Fruit fly (Drosophila melanogaster): ENCODE data around the gene PMP34.

The PMP34 gene

DNA sequence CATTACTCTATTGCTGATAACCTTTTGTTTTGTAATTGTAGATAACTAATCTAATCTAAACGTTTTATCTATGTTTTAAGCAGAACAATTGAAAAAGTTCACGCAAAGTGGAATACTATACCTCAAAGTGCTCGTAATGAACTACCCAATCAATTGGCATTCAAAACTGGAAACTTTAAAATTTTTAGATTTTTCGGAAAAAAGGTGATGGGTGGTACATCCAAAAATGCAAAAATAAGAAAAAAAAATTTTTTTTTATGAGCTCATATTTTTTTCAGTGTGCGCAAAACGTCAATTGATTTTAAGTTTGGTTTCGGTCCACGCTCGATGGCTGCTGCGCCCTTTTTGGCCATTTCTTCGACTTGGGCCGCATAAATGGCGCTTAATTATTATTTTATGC lies 8.0 kb upstream of the PMP34 start:
- no peak for TF ChIP-seq Snoo (tag; optimal IDR thresholded peaks at IDR 0.05)
- TF ChIP-seq EcR (GFP tag; optimal IDR thresholded peaks at IDR 0.05), result no peak
- TF ChIP-seq CG10348 (GFP tag; IDR thresholded peaks at IDR 0.05), result no peak
- TF ChIP-seq Ets98B (GFP tag; IDR thresholded peaks at IDR 0.05), result no peak
- TF ChIP-seq CG34367 (tag; optimal IDR thresholded peaks at IDR 0.05), result no peak
- TF ChIP-seq fd96Ca (GFP tag; IDR thresholded peaks at IDR 0.05), result no peak
- no peak for TF ChIP-seq CG4496 (GFP tag; IDR thresholded peaks at IDR 0.05)
- no peak for TF ChIP-seq CG12605 (GFP tag; IDR thresholded peaks at IDR 0.05)
- TF ChIP-seq gl (tag; optimal IDR thresholded peaks at IDR 0.05), result no peak
- TF ChIP-seq CG15710 (tag; optimal IDR thresholded peaks at IDR 0.05), result no peak
- no peak for TF ChIP-seq D1 (tag; optimal IDR thresholded peaks at IDR 0.05)
- no peak for TF ChIP-seq Pif1A (GFP tag; optimal IDR thresholded peaks at IDR 0.05)
- TF ChIP-seq CG9948 (tag; optimal IDR thresholded peaks at IDR 0.05), result no peak
- TF ChIP-seq CG8301 (tag; optimal IDR thresholded peaks at IDR 0.05), result no peak
- no peak for TF ChIP-seq rn (GFP tag; IDR thresholded peaks at IDR 0.05)

- TF ChIP-seq Snoo (tag; optimal IDR thresholded peaks at IDR 0.05) (peak; percentile 15), rn (GFP tag; IDR thresholded peaks at IDR 0.05) (no peak), D1 (tag; optimal IDR thresholded peaks at IDR 0.05) (peak; percentile 74), CG14655 (GFP tag; optimal IDR thresholded peaks at IDR 0.05) (no peak)
These were observed 5.3 kb upstream of the PMP34 start, which contains the start of gene Claspin for dm6 chr3L:4313299-4313698. Gene Claspin, plus strand, starts transcription at chr3L:4313483.

DNA sequence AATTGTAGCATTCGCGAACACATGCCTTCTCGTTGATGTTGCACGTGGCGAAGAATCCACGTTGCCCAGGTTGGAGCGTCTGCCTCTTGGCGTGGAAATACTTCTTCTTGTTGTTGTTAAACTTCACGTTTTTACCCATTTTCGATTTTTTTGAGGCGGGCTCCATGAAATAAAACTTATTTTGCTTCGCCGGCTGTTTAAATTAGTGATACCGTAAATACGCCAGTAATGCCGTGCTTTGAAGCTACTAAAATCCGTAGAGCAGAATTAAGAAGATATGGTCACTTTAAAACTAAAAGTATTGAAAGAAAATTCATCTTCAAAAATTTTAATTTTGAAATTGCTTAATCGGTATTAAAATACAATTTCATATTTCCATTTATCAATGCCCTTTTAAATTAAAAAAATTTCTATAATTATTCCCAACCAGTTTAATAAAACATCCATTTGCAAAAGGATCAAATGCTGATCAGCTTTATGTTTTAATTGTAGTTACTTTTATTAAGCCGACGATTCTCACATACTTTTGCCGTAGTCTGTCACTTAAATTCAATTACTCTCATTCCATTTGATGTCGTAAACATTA lies 3.6 kb downstream of the PMP34 start, which contains the start of gene CG15014:
TSS of gene CG15014 (minus strand) at position 228 of the 586 bp plus-strand sequence.
- TF ChIP-seq Snoo (tag; optimal IDR thresholded peaks at IDR 0.05) (no peak), D1 (tag; optimal IDR thresholded peaks at IDR 0.05) (peak; percentile 62)

DNA sequence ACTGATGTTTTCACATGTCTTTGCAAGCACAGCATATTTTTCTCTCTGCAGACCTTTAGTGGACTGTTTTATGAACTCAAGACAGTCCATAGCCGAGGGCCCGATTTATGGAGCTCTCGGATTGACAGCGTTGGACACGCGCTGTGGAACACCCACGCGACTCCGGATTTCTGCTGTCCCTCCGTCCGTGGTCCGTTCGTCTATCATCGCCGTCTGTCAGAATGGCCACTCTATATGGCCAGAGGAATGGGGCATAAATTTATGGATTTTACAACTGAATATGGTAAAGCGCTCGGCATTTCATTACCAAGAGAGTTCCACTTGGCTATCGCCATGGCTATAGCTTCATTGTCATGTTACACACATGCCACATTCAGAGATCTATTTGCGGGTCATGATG lies 9.5 kb downstream of the PMP34 start:
- TF ChIP-seq CG4496 (GFP tag; IDR thresholded peaks at IDR 0.05), result no peak
- TF ChIP-seq Snoo (tag; optimal IDR thresholded peaks at IDR 0.05), result no peak
- no peak for TF ChIP-seq CG12605 (GFP tag; IDR thresholded peaks at IDR 0.05)
- no peak for TF ChIP-seq CG13204 (GFP tag; optimal IDR thresholded peaks at IDR 0.05)
- no peak for TF ChIP-seq rn (GFP tag; IDR thresholded peaks at IDR 0.05)
- TF ChIP-seq CG8159 (tag; optimal IDR thresholded peaks at IDR 0.05), result no peak
- no peak for TF ChIP-seq EcR (GFP tag; optimal IDR thresholded peaks at IDR 0.05)
- TF ChIP-seq Pif1A (GFP tag; optimal IDR thresholded peaks at IDR 0.05), result no peak
- no peak for TF ChIP-seq Ets98B (GFP tag; IDR thresholded peaks at IDR 0.05)
- no peak for TF ChIP-seq CG32121 (GFP tag; IDR thresholded peaks at IDR 0.05)
- TF ChIP-seq CG17806 (tag; optimal IDR thresholded peaks at IDR 0.05), result no peak
- no peak for TF ChIP-seq gl (tag; optimal IDR thresholded peaks at IDR 0.05)
- no peak for TF ChIP-seq CG34367 (tag; optimal IDR thresholded peaks at IDR 0.05)
- TF ChIP-seq D1 (tag; optimal IDR thresholded peaks at IDR 0.05), result no peak
- no peak for TF ChIP-seq CG9948 (tag; optimal IDR thresholded peaks at IDR 0.05)
- no peak for TF ChIP-seq fd96Ca (GFP tag; IDR thresholded peaks at IDR 0.05)
- no peak for TF ChIP-seq CG8301 (tag; optimal IDR thresholded peaks at IDR 0.05)
- TF ChIP-seq CG15710 (tag; optimal IDR thresholded peaks at IDR 0.05), result no peak

DNA sequence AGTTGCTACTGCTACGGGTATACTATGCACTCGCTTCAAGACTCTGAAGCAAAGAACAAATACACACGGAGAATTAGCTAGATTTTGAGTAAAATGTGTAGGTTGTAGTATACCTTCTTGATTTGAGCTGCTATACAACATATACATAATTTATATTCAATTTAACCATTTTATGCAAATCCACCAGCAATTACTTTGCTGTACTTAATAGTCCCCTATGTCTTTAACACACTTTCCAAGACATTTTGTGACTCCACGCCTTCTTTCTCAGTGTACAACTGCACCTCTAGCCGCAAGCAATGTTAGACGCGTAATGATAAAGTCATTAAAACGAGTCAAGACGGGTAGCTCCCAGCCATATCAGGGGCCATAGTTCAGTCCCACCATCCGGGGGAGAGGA lies 18.0 kb downstream of the PMP34 start:
- no peak for TF ChIP-seq D1 (tag; optimal IDR thresholded peaks at IDR 0.05)
- TF ChIP-seq CG17806 (tag; optimal IDR thresholded peaks at IDR 0.05), result peak; percentile 28
- peak; percentile 70 for TF ChIP-seq Ets98B (GFP tag; IDR thresholded peaks at IDR 0.05)
- no peak for TF ChIP-seq Snoo (tag; optimal IDR thresholded peaks at IDR 0.05)
- TF ChIP-seq Pif1A (GFP tag; optimal IDR thresholded peaks at IDR 0.05), result peak; percentile 27
- TF ChIP-seq fd96Ca (GFP tag; IDR thresholded peaks at IDR 0.05), result peak; percentile 55; the same call in 2 of the 3 replicates
- peak; percentile 75 for TF ChIP-seq CG32121 (GFP tag; IDR thresholded peaks at IDR 0.05)
- TF ChIP-seq CG9948 (tag; optimal IDR thresholded peaks at IDR 0.05), result no peak
- peak; percentile 67 for TF ChIP-seq CG8159 (tag; optimal IDR thresholded peaks at IDR 0.05)
- TF ChIP-seq CG8301 (tag; optimal IDR thresholded peaks at IDR 0.05), result peak; percentile 69
- peak; percentile 66; the same call in 2 of the 3 replicates for TF ChIP-seq CG4496 (GFP tag; IDR thresholded peaks at IDR 0.05)
- TF ChIP-seq CG12605 (GFP tag; IDR thresholded peaks at IDR 0.05), result no peak
- peak; percentile 50 for TF ChIP-seq gl (tag; optimal IDR thresholded peaks at IDR 0.05)
- TF ChIP-seq CG14655 (GFP tag; optimal IDR thresholded peaks at IDR 0.05), result peak; percentile 79

DNA sequence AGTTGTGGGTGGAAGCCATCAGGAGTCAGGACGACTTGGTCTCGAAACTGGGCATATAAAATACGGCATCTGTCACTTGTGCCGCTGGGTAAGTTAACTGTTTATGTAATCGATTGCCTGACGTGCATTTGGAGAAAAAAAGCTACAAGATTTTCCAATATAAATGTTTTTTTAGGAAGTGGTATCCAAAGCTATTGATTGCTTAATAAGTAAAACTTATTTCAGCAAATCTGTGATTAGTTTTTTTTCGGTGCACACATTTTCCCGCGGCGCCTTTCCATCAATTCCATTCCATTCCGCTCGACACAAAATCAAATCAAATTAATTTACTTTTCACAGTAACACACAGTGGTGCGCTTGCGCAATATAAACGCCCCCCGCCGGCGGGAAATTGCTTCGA lies 21.0 kb downstream of the PMP34 start:
- TF ChIP-seq CG15710 (tag; optimal IDR thresholded peaks at IDR 0.05) (no peak), CG34367 (tag; optimal IDR thresholded peaks at IDR 0.05) (no peak), Pif1B (GFP tag; optimal IDR thresholded peaks at IDR 0.05) (no peak), CG13204 (GFP tag; optimal IDR thresholded peaks at IDR 0.05) (no peak), CG9948 (tag; optimal IDR thresholded peaks at IDR 0.05) (no peak), CG14655 (GFP tag; optimal IDR thresholded peaks at IDR 0.05) (no peak), Snoo (tag; optimal IDR thresholded peaks at IDR 0.05) (no peak), CG4496 (GFP tag; IDR thresholded peaks at IDR 0.05) (peak; percentile 62; the same call in 2 of the 3 replicates), Ets98B (GFP tag; IDR thresholded peaks at IDR 0.05) (peak; percentile 64), CG10348 (GFP tag; IDR thresholded peaks at IDR 0.05) (no peak), CG32121 (GFP tag; IDR thresholded peaks at IDR 0.05) (peak; percentile 56; the same call in 1 of the 2 replicates), gl (tag; optimal IDR thresholded peaks at IDR 0.05) (no peak), D1 (tag; optimal IDR thresholded peaks at IDR 0.05) (no peak), rn (GFP tag; IDR thresholded peaks at IDR 0.05) (no peak), fd96Ca (GFP tag; IDR thresholded peaks at IDR 0.05) (no peak)

All from whole organism, pupa.